Worm (Caenorhabditis elegans): Measurements from ENCODE around the gene fbxb-117.

fbxb-117 gene

DNA sequence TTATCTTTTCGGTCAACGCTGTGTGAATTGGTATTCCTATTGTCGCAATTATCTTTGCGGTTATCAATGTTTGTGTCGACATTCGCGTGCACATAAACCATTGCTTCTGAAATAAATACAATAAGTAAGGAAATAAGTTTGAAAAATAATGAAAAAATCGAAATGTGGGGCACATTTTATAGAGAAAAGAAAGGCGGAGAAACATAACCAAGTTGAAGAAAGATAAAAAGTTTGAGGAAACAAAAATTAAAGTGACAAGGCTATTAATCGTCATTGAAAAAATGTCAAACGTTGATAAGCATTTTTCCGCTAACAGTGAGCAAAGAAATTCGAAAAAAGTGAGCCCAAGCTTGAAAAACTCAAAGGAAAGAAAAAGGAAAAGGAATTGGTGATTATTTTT lies 40.0 kb downstream of the fbxb-117 start, which contains the start of gene C43D7.4:
Gene C43D7.4 (minus strand): TSS at position 101 of the 400 bp plus-strand sequence.
- TF ChIP-seq nhr-28 (tag; optimal IDR thresholded peaks at IDR 0.05): no peak
- no peak for TF ChIP-seq mml-1 (tag; optimal IDR thresholded peaks at IDR 0.05)
- TF ChIP-seq snpc-4 (tag; optimal IDR thresholded peaks at IDR 0.05): no peak
- TF ChIP-seq aly-2 (tag; optimal IDR thresholded peaks at IDR 0.05): no peak

ce11 chrV:19325436-19325835 lies 43.0 kb downstream of the fbxb-117 start:
- no peak for TF ChIP-seq nhr-28 (tag; optimal IDR thresholded peaks at IDR 0.05)
- no peak for TF ChIP-seq lsy-12 (tag; optimal IDR thresholded peaks at IDR 0.05)
- TF ChIP-seq lin-15B (tag; optimal IDR thresholded peaks at IDR 0.05): no peak
- no peak for TF ChIP-seq ceh-28 (tag; optimal IDR thresholded peaks at IDR 0.05)
- no peak for TF ChIP-seq R02D3.7 (tag; optimal IDR thresholded peaks at IDR 0.05)
- no peak for TF ChIP-seq fkh-2 (tag; optimal IDR thresholded peaks at IDR 0.05)
- no peak for TF ChIP-seq elt-1 (tag; optimal IDR thresholded peaks at IDR 0.05)
- no peak for TF ChIP-seq mml-1 (tag; optimal IDR thresholded peaks at IDR 0.05)
- no peak for TF ChIP-seq nhr-43 (tag; optimal IDR thresholded peaks at IDR 0.05; ENCODE audit: poor library complexity, severe bottlenecking)
- TF ChIP-seq snpc-4 (tag; optimal IDR thresholded peaks at IDR 0.05): no peak
- no peak for TF ChIP-seq ztf-4 (tag; optimal IDR thresholded peaks at IDR 0.05)
- TF ChIP-seq zag-1 (tag; optimal IDR thresholded peaks at IDR 0.05): no peak
- TF ChIP-seq nhr-67 (tag; optimal IDR thresholded peaks at IDR 0.05): no peak
- no peak for TF ChIP-seq egl-5 (tag; optimal IDR thresholded peaks at IDR 0.05)

DNA sequence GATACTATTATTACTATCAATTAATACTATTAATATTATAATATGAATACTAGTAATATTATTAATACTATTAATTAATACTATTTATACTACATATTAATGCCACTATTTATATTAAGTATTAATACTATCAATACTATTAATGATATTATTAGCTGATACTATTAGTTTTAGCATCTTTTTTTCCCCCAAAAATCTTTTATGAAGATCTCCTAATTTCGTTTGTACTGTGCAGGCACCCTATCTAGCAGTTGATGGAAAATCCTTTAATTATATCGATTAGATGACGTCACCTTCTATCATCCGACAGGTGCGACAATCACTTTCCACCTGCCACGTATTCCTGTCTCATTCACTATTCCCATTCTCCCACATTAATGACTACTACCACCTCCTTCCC lies 46.8 kb downstream of the fbxb-117 start, which contains the start of gene fbxb-65:
Gene fbxb-65 (plus strand): TSS at position 301 of the 400 bp plus-strand sequence.
- TF ChIP-seq R02D3.7 (tag; optimal IDR thresholded peaks at IDR 0.05) (no peak), nhr-28 (tag; optimal IDR thresholded peaks at IDR 0.05) (no peak), nhr-43 (tag; optimal IDR thresholded peaks at IDR 0.05; ENCODE audit: poor library complexity, severe bottlenecking) (no peak), pqm-1 (tag; optimal IDR thresholded peaks at IDR 0.05) (no peak), daf-12 (tag; optimal IDR thresholded peaks at IDR 0.05) (no peak), elt-3 (tag; optimal IDR thresholded peaks at IDR 0.05) (no peak), ztf-4 (tag; optimal IDR thresholded peaks at IDR 0.05) (no peak), unc-39 (tag; optimal IDR thresholded peaks at IDR 0.05) (no peak), snpc-4 (tag; optimal IDR thresholded peaks at IDR 0.05) (no peak)

All from whole organism, L3 larva.